Fruit fly (Drosophila melanogaster) whole organism, embryonic: ENCODE data around the gene CG32625.

ENCODE experiments used
- Atf-2 ChIP-seq: fragments of 200-800 bp; sonication (Bioruptor generic); optimal IDR thresholded peaks from 2 replicates; lab custom pipeline; 2016; ENCODE audit warnings: missing biosample characterization, missing genetic modification characterization
- Atf3 ChIP-seq: fragments of 200-800 bp; sonication (Bioruptor generic); optimal IDR thresholded peaks from 3 replicates; lab custom pipeline; 2016; ENCODE audit warnings: missing biosample characterization, missing genetic modification characterization
- BtbVII ChIP-seq: fragments of 200-800 bp; sonication (Bioruptor generic); optimal IDR thresholded peaks from 3 replicates; lab custom pipeline; 2017; ENCODE audit warnings: missing biosample characterization, mild to moderate bottlenecking, missing genetic modification characterization
- CG10267 ChIP-seq: fragments of 200-800 bp; sonication (Bioruptor generic); optimal IDR thresholded peaks from 2 replicates; lab custom pipeline; 2018; ENCODE audit warnings: missing biosample characterization, mild to moderate bottlenecking, missing genetic modification characterization, moderate library complexity
- CG10462 ChIP-seq: fragments of 200-800 bp; sonication (Bioruptor generic); optimal IDR thresholded peaks from 2 replicates; lab custom pipeline; 2016; ENCODE audit warnings: missing biosample characterization, missing genetic modification characterization
- CG10959 ChIP-seq: fragments of 200-800 bp; sonication (Bioruptor generic); IDR thresholded peaks from 2 replicates; pipeline ENCODE4 v1.3.6; 2022; ENCODE audit warnings: missing biosample characterization, missing genetic modification characterization
- CG11085 ChIP-seq: fragments of 200-800 bp; sonication (Bioruptor generic); IDR thresholded peaks from 2 replicates; pipeline ENCODE4 v1.3.6; 2022; ENCODE audit warnings: missing biosample characterization, missing genetic modification characterization
- CG12659 ChIP-seq: fragments of 200-800 bp; sonication (Bioruptor generic); optimal IDR thresholded peaks from 3 replicates; lab custom pipeline; 2017; ENCODE audit warnings: mild to moderate bottlenecking, missing biosample characterization, missing genetic modification reagents, missing genetic modification characterization
- CG13775 ChIP-seq: fragments of 200-800 bp; sonication (Bioruptor generic); optimal IDR thresholded peaks from 3 replicates; lab custom pipeline; 2017; ENCODE audit warnings: missing biosample characterization, mild to moderate bottlenecking, missing genetic modification characterization
- CG13894 ChIP-seq: fragments of 200-800 bp; sonication (Bioruptor generic); optimal IDR thresholded peaks from 3 replicates; lab custom pipeline; 2018; ENCODE audit warnings: missing biosample characterization, mild to moderate bottlenecking, missing genetic modification characterization, moderate library complexity
- CG15479 ChIP-seq: fragments of 200-800 bp; sonication (Bioruptor generic); optimal IDR thresholded peaks from 3 replicates; lab custom pipeline; 2019; ENCODE audit warnings: missing biosample characterization, mild to moderate bottlenecking, missing genetic modification characterization, moderate library complexity
- CG1832 ChIP-seq: fragments of 200-800 bp; sonication (Bioruptor generic); optimal IDR thresholded peaks from 2 replicates; lab custom pipeline; 2017; ENCODE audit warnings: missing biosample characterization, mild to moderate bottlenecking, missing genetic modification characterization, inconsistent platforms
- CG32772 ChIP-seq: fragments of 200-800 bp; sonication (Bioruptor generic); IDR thresholded peaks from 2 replicates; pipeline ENCODE4 v1.3.6; 2022; ENCODE audit warnings: missing biosample characterization, missing genetic modification characterization
- CG34422 ChIP-seq: fragments of 200-800 bp; sonication (Bioruptor generic); IDR thresholded peaks from 3 replicates; pipeline ENCODE4 v1.3.6; 2022; ENCODE audit warnings: missing biosample characterization, missing genetic modification characterization
- CG42726 ChIP-seq: fragments of 200-800 bp; sonication (Bioruptor generic); IDR thresholded peaks from 2 replicates; pipeline ENCODE4 v1.3.6; 2022; ENCODE audit warnings: missing biosample characterization, missing genetic modification characterization; ENCODE audit not compliant: partially characterized antibody
- CG4707 ChIP-seq: fragments of 200-800 bp; sonication (Bioruptor generic); optimal IDR thresholded peaks from 2 replicates; lab custom pipeline; 2018; ENCODE audit warnings: missing biosample characterization, mild to moderate bottlenecking, missing genetic modification characterization, moderate library complexity
- CG7987 ChIP-seq: fragments of 200-800 bp; sonication (Bioruptor generic); optimal IDR thresholded peaks from 2 replicates; lab custom pipeline; 2018; ENCODE audit warnings: missing biosample characterization, mild to moderate bottlenecking, missing genetic modification characterization, moderate library complexity
- Dll ChIP-seq: fragments of 200-800 bp; sonication (Bioruptor generic); IDR thresholded peaks from 4 replicates; pipeline ENCODE4 v1.3.6; 2022; ENCODE audit warnings: missing biosample characterization, missing genetic modification characterization; ENCODE audit not compliant: partially characterized antibody
- Dref ChIP-seq: fragments of 200-800 bp; sonication (Bioruptor generic); IDR thresholded peaks from 2 replicates; pipeline ENCODE4 v1.3.6; 2022; ENCODE audit warnings: missing biosample characterization, missing genetic modification characterization
- Fer3 ChIP-seq: fragments of 200-800 bp; sonication (Bioruptor generic); optimal IDR thresholded peaks from 2 replicates; lab custom pipeline; 2018; ENCODE audit warnings: missing biosample characterization, mild to moderate bottlenecking, missing genetic modification characterization, moderate library complexity
- HLHmδ ChIP-seq: fragments of 200-800 bp; sonication (Bioruptor generic); optimal IDR thresholded peaks from 2 replicates; lab custom pipeline; 2018; ENCODE audit warnings: missing biosample characterization, mild to moderate bottlenecking, missing genetic modification characterization, moderate library complexity
- Hr78 ChIP-seq, 2 experiments: fragments of 200-800 bp in 1 of 2; fragments of >200 bp in 1 of 2; sonication (Bioruptor generic) in 1 of 2; optimal IDR thresholded peaks; 2 replicates each; lab custom pipeline; 2017 to 2019; ENCODE audit warnings: missing biosample characterization in 2 of 2, missing genetic modification characterization in 2 of 2, mild to moderate bottlenecking in 1 of 2, moderate library complexity in 1 of 2
- NFAT ChIP-seq: fragments of 200-800 bp; sonication (Bioruptor generic); IDR thresholded peaks from 2 replicates; pipeline ENCODE4 v1.3.6; 2022; ENCODE audit warnings: missing biosample characterization, missing genetic modification characterization
- PHDP ChIP-seq: fragments of 200-800 bp; sonication (Bioruptor generic); optimal IDR thresholded peaks from 3 replicates; lab custom pipeline; 2018; ENCODE audit warnings: missing biosample characterization, mild to moderate bottlenecking, missing genetic modification characterization, moderate library complexity
- Side ChIP-seq: fragments of 200-800 bp; sonication (Bioruptor generic); optimal IDR thresholded peaks from 2 replicates; lab custom pipeline; 2016; ENCODE audit warnings: missing biosample characterization, missing genetic modification characterization
- Stat92E ChIP-seq, 3 experiments: fragments of >200 bp in 2 of 3; fragments of 200-800 bp in 1 of 3; sonication (Bioruptor generic) in 1 of 3; optimal IDR thresholded peaks; 2 replicates each; lab custom pipeline; 2017 to 2019; ENCODE audit warnings: missing biosample characterization in 3 of 3, missing genetic modification characterization in 3 of 3, mild to moderate bottlenecking in 1 of 3, moderate library complexity in 1 of 3
- Tbp ChIP-seq: fragments of >200 bp; optimal IDR thresholded peaks from 2 replicates; lab custom pipeline; 2018; ENCODE audit warnings: missing biosample characterization, missing genetic modification characterization
- Xbp1 ChIP-seq: fragments of 200-800 bp; sonication (Bioruptor generic); optimal IDR thresholded peaks from 3 replicates; lab custom pipeline; 2016; ENCODE audit warnings: missing biosample characterization, mild to moderate bottlenecking, missing genetic modification characterization
- ac ChIP-seq: fragments of 200-800 bp; sonication (Bioruptor generic); optimal IDR thresholded peaks from 3 replicates; lab custom pipeline; 2017; ENCODE audit warnings: missing biosample characterization, mild to moderate bottlenecking, missing genetic modification characterization
- bsh ChIP-seq, 2 experiments: fragments of 200-800 bp; sonication (Bioruptor generic); optimal IDR thresholded peaks; 2 replicates each; lab custom pipeline; 2017 to 2018; ENCODE audit warnings: mild to moderate bottlenecking in 2 of 2, missing biosample characterization in 2 of 2, missing genetic modification characterization in 2 of 2, moderate library complexity in 1 of 2
- chif ChIP-seq, 2 experiments: fragments of 200-800 bp; sonication (Bioruptor generic); optimal IDR thresholded peaks; 3 replicates each; lab custom pipeline; 2016; ENCODE audit warnings: missing biosample characterization in 2 of 2, missing genetic modification characterization in 2 of 2
- chinmo ChIP-seq: fragments of 200-800 bp; sonication (Bioruptor generic); IDR thresholded peaks from 4 replicates; pipeline ENCODE4 v1.3.6; 2022; ENCODE audit warnings: missing biosample characterization, missing genetic modification characterization; ENCODE audit not compliant: partially characterized antibody
- chm ChIP-seq: fragments of 200-800 bp; sonication (Bioruptor generic); IDR thresholded peaks from 2 replicates; pipeline ENCODE4 v1.3.6; 2022; ENCODE audit warnings: missing biosample characterization, missing genetic modification characterization
- crc ChIP-seq: fragments of 200-800 bp; sonication (Bioruptor generic); optimal IDR thresholded peaks from 2 replicates; lab custom pipeline; 2016; ENCODE audit warnings: missing biosample characterization, missing genetic modification characterization
- crol ChIP-seq: fragments of 200-800 bp; sonication (Bioruptor generic); IDR thresholded peaks from 2 replicates; pipeline ENCODE4 v1.3.6; 2022; ENCODE audit warnings: missing biosample characterization, missing genetic modification characterization
- dmrt11E ChIP-seq: fragments of 200-800 bp; sonication (Bioruptor generic); optimal IDR thresholded peaks from 3 replicates; lab custom pipeline; 2018; ENCODE audit warnings: missing biosample characterization, mild to moderate bottlenecking, missing genetic modification characterization, moderate library complexity
- gfzf ChIP-seq: fragments of 200-800 bp; sonication (Bioruptor generic); optimal IDR thresholded peaks from 2 replicates; lab custom pipeline; 2016; ENCODE audit warnings: missing biosample characterization, mild to moderate bottlenecking, missing genetic modification characterization, moderate library complexity
- gro ChIP-seq: fragments of 200-800 bp; sonication (Bioruptor generic); optimal IDR thresholded peaks from 2 replicates; lab custom pipeline; 2016; ENCODE audit warnings: missing biosample characterization, missing genetic modification characterization
- kay ChIP-seq: fragments of 200-800 bp; sonication (Bioruptor generic); optimal IDR thresholded peaks from 2 replicates; lab custom pipeline; 2016; ENCODE audit warnings: missing biosample characterization, missing genetic modification characterization
- nom ChIP-seq: fragments of 200-800 bp; sonication (Bioruptor generic); optimal IDR thresholded peaks from 2 replicates; lab custom pipeline; 2017; ENCODE audit warnings: missing biosample characterization, missing genetic modification characterization, mild to moderate bottlenecking, moderate library complexity, missing genetic modification reagents
- pan ChIP-seq, 4 experiments: fragments of >200 bp in 3 of 4; fragments of 200-800 bp in 1 of 4; sonication (Bioruptor generic) in 1 of 4; optimal IDR thresholded peaks in 3 of 4; IDR thresholded peaks in 1 of 4; 2 replicates each; pipeline versions ENCODE4 v1.3.6 to Lab custom; 2017 to 2022; ENCODE audit warnings: missing biosample characterization in 2 of 4, missing genetic modification characterization in 2 of 4, mixed read lengths in 1 of 4
- slou ChIP-seq: fragments of 200-800 bp; sonication (Bioruptor generic); optimal IDR thresholded peaks from 3 replicates; lab custom pipeline; 2016; ENCODE audit warnings: missing biosample characterization, missing genetic modification characterization
- stc ChIP-seq: fragments of 200-800 bp; sonication (Bioruptor generic); IDR thresholded peaks from 2 replicates; pipeline ENCODE4 v1.3.6; 2022; ENCODE audit warnings: missing biosample characterization, missing genetic modification characterization
- toy ChIP-seq: fragments of 200-800 bp; sonication (Bioruptor generic); IDR thresholded peaks from 2 replicates; pipeline ENCODE4 v1.3.6; 2022; ENCODE audit warnings: missing biosample characterization, missing genetic modification characterization
- vvl ChIP-seq: fragments of 200-800 bp; sonication (Bioruptor generic); IDR thresholded peaks from 2 replicates; pipeline ENCODE4 v1.3.6; 2022; ENCODE audit warnings: missing biosample characterization, missing genetic modification characterization
- wor ChIP-seq: fragments of 200-800 bp; sonication (Bioruptor generic); IDR thresholded peaks from 2 replicates; pipeline ENCODE4 v1.3.6; 2022; ENCODE audit warnings: missing biosample characterization, missing genetic modification characterization

Gene CG32625

DNA sequence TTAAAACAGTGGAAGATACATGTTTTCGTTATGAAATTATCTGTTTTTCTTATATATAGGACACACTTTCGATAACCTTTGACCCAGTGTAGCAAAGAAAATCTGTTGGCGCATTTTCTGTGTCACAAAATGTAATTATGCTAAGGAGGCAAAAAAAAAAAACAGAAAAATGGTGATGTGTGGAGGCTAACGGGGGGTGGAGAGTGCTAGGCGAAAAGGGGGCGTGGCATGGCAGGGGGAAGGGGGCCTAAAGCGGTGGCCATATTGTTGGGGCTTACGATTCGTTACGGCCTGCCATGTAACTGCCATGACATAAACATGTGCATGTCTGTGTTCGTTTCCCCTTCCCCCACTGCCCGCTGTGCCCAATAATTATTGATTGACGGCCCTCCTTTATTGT lies 8.6 kb upstream of the CG32625 start (continued):
- TF ChIP-seq gfzf (GFP tag; lab: Kevin White, UChicago) (no peak), CG4707 (GFP tag; lab: Kevin White, UChicago) (no peak), CG10959 (GFP tag; lab: Robert Waterston, UW) (no peak), stc (GFP tag; lab: Robert Waterston, UW) (no peak), crc (GFP tag; lab: Kevin White, UChicago) (no peak), CG32772 (GFP tag; lab: Robert Waterston, UW) (peak; percentile 32; the same call in 1 of the 2 replicates), Stat92E (GFP tag; optimal IDR thresholded peaks at IDR 0.05; lab: Kevin White, UChicago) (no peak), Xbp1 (GFP tag; lab: Kevin White, UChicago) (no peak), CG13894 (tag; lab: Kevin White, UChicago) (no peak), toy (GFP tag; lab: Robert Waterston, UW) (no peak), dmrt11E (tag; lab: Kevin White, UChicago) (no peak), crol (GFP tag; lab: Robert Waterston, UW) (peak; percentile 75), kay (GFP tag; lab: Kevin White, UChicago) (no peak), Fer3 (tag; lab: Kevin White, UChicago) (no peak), HLHmδ (GFP tag; lab: Kevin White, UChicago) (no peak), Dll (GFP tag; lab: Robert Waterston, UW) (no peak), CG10267 (tag; lab: Kevin White, UChicago) (no peak), CG42726 (GFP tag; lab: Robert Waterston, UW) (0 out of 2 replicates have a peak, but pooled peaks have one; percentile 13), chinmo (0 out of 4 replicates have a peak, but pooled peaks have one; percentile 39), bsh (GFP tag; optimal IDR thresholded peaks at IDR 0.05; lab: Kevin White, UChicago) (no peak), CG1832 (no peak), Hr78 (GFP tag; optimal IDR thresholded peaks at IDR 0.05; lab: Kevin White, UChicago) (no peak), Side (GFP tag; lab: Kevin White, UChicago) (no peak)

DNA sequence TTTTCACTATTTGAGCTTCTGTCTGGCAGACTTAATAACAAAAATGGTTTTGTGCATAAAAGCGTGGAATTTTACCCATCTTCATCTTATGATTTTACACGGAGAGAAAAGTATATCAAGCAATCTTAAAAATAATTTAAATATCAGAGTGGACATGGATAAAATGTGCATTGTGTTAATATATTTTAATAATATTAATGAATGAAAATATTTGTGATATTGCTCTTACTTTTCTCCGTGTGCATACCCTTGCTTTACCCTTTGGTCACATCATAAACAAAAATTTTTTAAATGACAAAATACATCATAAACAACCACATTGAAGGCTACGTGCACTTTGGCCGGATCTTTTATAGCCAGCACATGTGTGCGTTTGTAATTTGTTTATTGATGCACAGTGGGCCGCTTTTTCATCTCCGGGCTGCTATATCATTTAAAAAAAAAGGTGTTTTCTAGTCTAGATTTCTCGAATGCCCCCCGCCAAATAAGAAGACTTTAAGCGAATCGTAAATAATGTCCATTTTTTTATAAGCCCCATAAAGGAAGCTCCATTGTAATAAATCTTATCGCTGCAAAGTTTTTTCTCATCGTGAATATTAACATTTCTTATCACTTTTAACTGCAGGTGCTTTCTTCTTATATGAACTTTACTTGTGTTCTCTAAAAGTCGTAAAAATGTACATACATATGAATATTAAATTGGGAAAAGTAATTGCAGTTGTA lies 7.9 kb upstream of the CG32625 start:
- no peak for TF ChIP-seq CG10462 (GFP tag; lab: Kevin White, UChicago)
- TF ChIP-seq Tbp (GFP tag; lab: Kevin White, UChicago) = no peak
- TF ChIP-seq ac (GFP tag; lab: Kevin White, UChicago) = no peak
- TF ChIP-seq CG34422 = peak; percentile 56; the same call in 1 of the 3 replicates
- peak; percentile 27 for TF ChIP-seq CG13775 (GFP tag; lab: Kevin White, UChicago)
- TF ChIP-seq wor (GFP tag; lab: Robert Waterston, UW) = peak; percentile 18; the same call in 1 of the 2 replicates
- no peak for TF ChIP-seq gro (GFP tag; lab: Kevin White, UChicago)
- TF ChIP-seq pan (optimal IDR thresholded peaks at IDR 0.05; lab: Kevin White, UChicago) = no peak
- TF ChIP-seq pan (GFP tag; optimal IDR thresholded peaks at IDR 0.05 in 1 of 2, IDR thresholded peaks at IDR 0.05 in 1 of 2) = peak in 1 of 2 experiments; percentile 56
- no peak for TF ChIP-seq nom (GFP tag; lab: Kevin White, UChicago)
- TF ChIP-seq chif (GFP tag; optimal IDR thresholded peaks at IDR 0.05; lab: Kevin White, UChicago) = peak in 1 of 2 experiments; percentile 1
- no peak for TF ChIP-seq CG15479 (GFP tag; lab: Kevin White, UChicago)
- TF ChIP-seq Dref (GFP tag; lab: Robert Waterston, UW) = no peak
- TF ChIP-seq CG7987 (GFP tag; lab: Kevin White, UChicago) = no peak
- TF ChIP-seq PHDP (tag; lab: Kevin White, UChicago) = peak; percentile 43
- TF ChIP-seq NFAT = no peak
- peak; percentile 19 for TF ChIP-seq Atf-2
- TF ChIP-seq CG12659 (GFP tag; lab: Kevin White, UChicago) = peak; percentile 38
- TF ChIP-seq chm = peak; percentile 28; the same call in 1 of the 2 replicates
- no peak for TF ChIP-seq gfzf (GFP tag; lab: Kevin White, UChicago)
- 0 out of 2 replicates have a peak, but pooled peaks have one; percentile 57 for TF ChIP-seq vvl (GFP tag; lab: Robert Waterston, UW)
- peak; percentile 40 for TF ChIP-seq BtbVII
- TF ChIP-seq CG4707 (GFP tag; lab: Kevin White, UChicago) = peak; percentile 37
- TF ChIP-seq CG11085 (GFP tag; lab: Robert Waterston, UW) = no peak
- no peak for TF ChIP-seq Atf3 (GFP tag; lab: Kevin White, UChicago)
- TF ChIP-seq slou = no peak
- no peak for TF ChIP-seq CG1832
